Fruit fly (Drosophila melanogaster) whole organism, embryonic: Measurements from ENCODE around the gene CG13113.
A peak's percentile ranks its signal among the peaks of the same experiment; 100 is the strongest.

Experiments
- Ada2b ChIP-seq: fragments of 200-800 bp; sonication (Bioruptor generic); IDR thresholded peaks from 2 replicates; pipeline ENCODE4 v1.3.6; 2022; ENCODE audit warnings: missing biosample characterization, missing genetic modification characterization
- Atf-2 ChIP-seq: fragments of 200-800 bp; sonication (Bioruptor generic); optimal IDR thresholded peaks from 2 replicates; lab custom pipeline; 2016; ENCODE audit warnings: missing biosample characterization, missing genetic modification characterization
- BtbVII ChIP-seq: fragments of 200-800 bp; sonication (Bioruptor generic); optimal IDR thresholded peaks from 3 replicates; lab custom pipeline; 2017; ENCODE audit warnings: missing biosample characterization, mild to moderate bottlenecking, missing genetic modification characterization
- CG12299 ChIP-seq: fragments of 200-800 bp; sonication (Bioruptor generic); optimal IDR thresholded peaks from 2 replicates; lab custom pipeline; 2018; ENCODE audit warnings: missing biosample characterization, mild to moderate bottlenecking, missing genetic modification characterization
- CG15073 ChIP-seq: fragments of 200-800 bp; sonication (Bioruptor generic); optimal IDR thresholded peaks from 2 replicates; lab custom pipeline; 2016; ENCODE audit warnings: missing biosample characterization, missing genetic modification characterization
- CG15479 ChIP-seq: fragments of 200-800 bp; sonication (Bioruptor generic); optimal IDR thresholded peaks from 3 replicates; lab custom pipeline; 2019; ENCODE audit warnings: missing biosample characterization, mild to moderate bottlenecking, missing genetic modification characterization, moderate library complexity
- CG17568 ChIP-seq: fragments of 200-800 bp; sonication (Bioruptor generic); optimal IDR thresholded peaks from 2 replicates; lab custom pipeline; 2018; ENCODE audit warnings: missing biosample characterization, mild to moderate bottlenecking, missing genetic modification characterization, moderate library complexity
- CG17912 ChIP-seq: fragments of 200-800 bp; sonication (Bioruptor generic); optimal IDR thresholded peaks from 2 replicates; lab custom pipeline; 2018; ENCODE audit warnings: missing biosample characterization, mild to moderate bottlenecking, missing genetic modification characterization
- CG18476 ChIP-seq: fragments of 200-800 bp; sonication (Bioruptor generic); optimal IDR thresholded peaks from 2 replicates; lab custom pipeline; 2016; ENCODE audit warnings: missing biosample characterization, mild to moderate bottlenecking, missing genetic modification characterization
- CG18599 ChIP-seq: fragments of 200-800 bp; sonication (Bioruptor generic); optimal IDR thresholded peaks from 3 replicates; lab custom pipeline; 2017; ENCODE audit warnings: missing biosample characterization, missing genetic modification characterization, mild to moderate bottlenecking, moderate library complexity, missing genetic modification reagents
- CG2889 ChIP-seq: fragments of 200-800 bp; sonication (Bioruptor generic); IDR thresholded peaks from 3 replicates; pipeline ENCODE4 v1.3.6; 2022; ENCODE audit warnings: missing biosample characterization, missing genetic modification characterization
- CG30020 ChIP-seq: fragments of 200-800 bp; optimal IDR thresholded peaks from 2 replicates; lab custom pipeline; 2019; ENCODE audit warnings: missing biosample characterization, mild to moderate bottlenecking, missing genetic modification characterization, moderate library complexity
- CG32532 ChIP-seq: fragments of 200-800 bp; sonication (Bioruptor generic); IDR thresholded peaks from 2 replicates; pipeline ENCODE4 v1.3.6; 2022; ENCODE audit warnings: missing biosample characterization, missing genetic modification characterization
- CG3281 ChIP-seq: fragments of 200-800 bp; sonication (Bioruptor generic); optimal IDR thresholded peaks from 3 replicates; lab custom pipeline; 2017; ENCODE audit warnings: missing biosample characterization, mild to moderate bottlenecking, missing genetic modification characterization
- CG33557 ChIP-seq: fragments of 200-800 bp; sonication (Bioruptor generic); optimal IDR thresholded peaks from 2 replicates; lab custom pipeline; 2019; ENCODE audit warnings: missing biosample characterization, mild to moderate bottlenecking, missing genetic modification characterization, moderate library complexity
- CG6689 ChIP-seq: fragments of 200-800 bp; sonication (Bioruptor generic); IDR thresholded peaks from 2 replicates; pipeline ENCODE4 v1.3.6; 2022; ENCODE audit warnings: missing biosample characterization, missing genetic modification characterization
- Chrac-16 ChIP-seq: fragments of 200-800 bp; sonication (Bioruptor generic); optimal IDR thresholded peaks from 3 replicates; lab custom pipeline; 2016; ENCODE audit warnings: missing biosample characterization, missing genetic modification characterization
- D19A ChIP-seq: fragments of 200-800 bp; optimal IDR thresholded peaks from 3 replicates; lab custom pipeline; 2019; ENCODE audit warnings: missing biosample characterization, mild to moderate bottlenecking, missing genetic modification characterization, moderate library complexity
- Dad ChIP-seq: fragments of 200-800 bp; sonication (Bioruptor generic); optimal IDR thresholded peaks from 3 replicates; lab custom pipeline; 2016; ENCODE audit warnings: missing biosample characterization, missing genetic modification characterization
- Eip74EF ChIP-seq, 2 experiments: fragments of 200-800 bp in 1 of 2; fragments of >200 bp in 1 of 2; sonication (Bioruptor generic) in 1 of 2; optimal IDR thresholded peaks; 2 replicates each; lab custom pipeline; 2017 to 2019; ENCODE audit warnings: missing biosample characterization in 2 of 2, missing genetic modification characterization in 2 of 2, mild to moderate bottlenecking in 1 of 2, moderate library complexity in 1 of 2
- GATAe ChIP-seq: fragments of 200-800 bp; sonication (Bioruptor generic); conservative IDR thresholded peaks from 2 replicates; pipeline ENCODE4 v1.3.6; 2022; ENCODE audit warnings: missing biosample characterization, missing genetic modification characterization
- HmgZ ChIP-seq: fragments of 200-800 bp; sonication (Bioruptor generic); optimal IDR thresholded peaks from 2 replicates; lab custom pipeline; 2018; ENCODE audit warnings: missing biosample characterization, mild to moderate bottlenecking, missing genetic modification characterization
- Hmr ChIP-seq: fragments of 200-800 bp; sonication (Bioruptor generic); optimal IDR thresholded peaks from 3 replicates; lab custom pipeline; 2017; ENCODE audit warnings: mild to moderate bottlenecking, missing biosample characterization, missing genetic modification reagents, missing genetic modification characterization
- Hr39 ChIP-seq: fragments of >200 bp; optimal IDR thresholded peaks from 2 replicates; lab custom pipeline; 2017
- Hsf ChIP-seq: fragments of 200-800 bp; sonication (Bioruptor generic); optimal IDR thresholded peaks from 3 replicates; lab custom pipeline; 2016; ENCODE audit warnings: missing biosample characterization, missing genetic modification characterization
- NC2α ChIP-seq: fragments of 200-800 bp; sonication (Bioruptor generic); optimal IDR thresholded peaks from 2 replicates; lab custom pipeline; 2016; ENCODE audit warnings: missing biosample characterization, missing genetic modification characterization
- Opbp ChIP-seq: fragments of 200-800 bp; sonication (Bioruptor generic); IDR thresholded peaks from 3 replicates; pipeline ENCODE4 v1.3.6; 2022; ENCODE audit warnings: missing biosample characterization, missing genetic modification characterization; ENCODE audit not compliant: partially characterized antibody
- Poxn ChIP-seq: fragments of 200-800 bp; sonication (Bioruptor generic); IDR thresholded peaks from 2 replicates; pipeline ENCODE4 v1.3.6; 2022; ENCODE audit warnings: missing biosample characterization, missing genetic modification characterization
- Scr ChIP-seq: fragments of 200-800 bp; sonication (Bioruptor generic); IDR thresholded peaks from 2 replicates; pipeline ENCODE4 v1.3.6; 2022; ENCODE audit warnings: missing biosample characterization, missing genetic modification characterization; ENCODE audit not compliant: partially characterized antibody
- Vsx1 ChIP-seq: fragments of 200-800 bp; sonication (Bioruptor generic); optimal IDR thresholded peaks from 2 replicates; lab custom pipeline; 2017; ENCODE audit warnings: missing biosample characterization, mild to moderate bottlenecking, missing genetic modification characterization, missing genetic modification reagents
- ac ChIP-seq: fragments of 200-800 bp; sonication (Bioruptor generic); optimal IDR thresholded peaks from 3 replicates; lab custom pipeline; 2017; ENCODE audit warnings: missing biosample characterization, mild to moderate bottlenecking, missing genetic modification characterization
- cas ChIP-seq: fragments of 200-800 bp; sonication (Bioruptor generic); IDR thresholded peaks from 2 replicates; pipeline ENCODE4 v1.3.6; 2022; ENCODE audit warnings: missing biosample characterization, missing genetic modification characterization
- cato ChIP-seq: fragments of 200-800 bp; sonication (Bioruptor generic); optimal IDR thresholded peaks from 2 replicates; lab custom pipeline; 2016; ENCODE audit warnings: missing biosample characterization, missing genetic modification characterization, borderline replicate concordance
- dati ChIP-seq: fragments of 200-800 bp; sonication (Bioruptor generic); IDR thresholded peaks from 2 replicates; pipeline ENCODE4 v1.3.6; 2022; ENCODE audit warnings: missing biosample characterization, missing genetic modification characterization
- disco-r ChIP-seq: fragments of 200-800 bp; sonication (Bioruptor generic); optimal IDR thresholded peaks from 2 replicates; lab custom pipeline; 2016; ENCODE audit warnings: missing biosample characterization, missing genetic modification characterization
- dm ChIP-seq: fragments of 200-800 bp; sonication (Bioruptor generic); optimal IDR thresholded peaks from 3 replicates; lab custom pipeline; 2016; ENCODE audit warnings: missing biosample characterization, missing genetic modification characterization
- ewg ChIP-seq: fragments of 200-800 bp; sonication (Bioruptor generic); optimal IDR thresholded peaks from 3 replicates; lab custom pipeline; 2017; ENCODE audit warnings: mild to moderate bottlenecking, missing biosample characterization, missing genetic modification reagents, missing genetic modification characterization
- fu2 ChIP-seq: fragments of 200-800 bp; sonication (Bioruptor generic); optimal IDR thresholded peaks from 2 replicates; lab custom pipeline; 2016; ENCODE audit warnings: missing biosample characterization, missing genetic modification characterization
- knrl ChIP-seq: fragments of 200-800 bp; sonication (Bioruptor generic); IDR thresholded peaks from 3 replicates; pipeline ENCODE4 v1.3.6; 2022; ENCODE audit warnings: missing biosample characterization, missing genetic modification characterization; ENCODE audit not compliant: partially characterized antibody
- mirr ChIP-seq: fragments of 200-800 bp; sonication (Bioruptor generic); optimal IDR thresholded peaks from 3 replicates; lab custom pipeline; 2018; ENCODE audit warnings: missing biosample characterization, mild to moderate bottlenecking, missing genetic modification characterization
- oc ChIP-seq: fragments of 200-800 bp; sonication (Bioruptor generic); optimal IDR thresholded peaks from 2 replicates; lab custom pipeline; 2018; ENCODE audit warnings: missing biosample characterization, mild to moderate bottlenecking, missing genetic modification characterization, moderate library complexity
- pan ChIP-seq, 4 experiments: fragments of >200 bp in 3 of 4; fragments of 200-800 bp in 1 of 4; sonication (Bioruptor generic) in 1 of 4; optimal IDR thresholded peaks in 3 of 4; IDR thresholded peaks in 1 of 4; 2 replicates each; pipeline versions ENCODE4 v1.3.6 to Lab custom; 2017 to 2022; ENCODE audit warnings: missing biosample characterization in 2 of 4, missing genetic modification characterization in 2 of 4, mixed read lengths in 1 of 4
- pita ChIP-seq: fragments of 200-800 bp; sonication (Bioruptor generic); optimal IDR thresholded peaks from 2 replicates; lab custom pipeline; 2017; ENCODE audit warnings: missing biosample characterization, mild to moderate bottlenecking, missing genetic modification characterization
- pum ChIP-seq: fragments of 200-800 bp; sonication (Bioruptor generic); optimal IDR thresholded peaks from 2 replicates; lab custom pipeline; 2016; ENCODE audit warnings: missing biosample characterization, missing genetic modification characterization
- pzg ChIP-seq: fragments of 200-800 bp; sonication (Bioruptor generic); optimal IDR thresholded peaks from 3 replicates; lab custom pipeline; 2018; ENCODE audit warnings: missing biosample characterization, mild to moderate bottlenecking, missing genetic modification characterization, moderate library complexity
- scrt ChIP-seq: fragments of 200-800 bp; sonication (Bioruptor generic); optimal IDR thresholded peaks from 2 replicates; lab custom pipeline; 2018; ENCODE audit warnings: missing biosample characterization, mild to moderate bottlenecking, missing genetic modification characterization, moderate library complexity
- sr ChIP-seq: fragments of 200-800 bp; sonication (Bioruptor generic); IDR thresholded peaks from 3 replicates; pipeline ENCODE4 v1.3.6; 2022; ENCODE audit warnings: missing biosample characterization, missing genetic modification characterization

The CG13113 gene

DNA sequence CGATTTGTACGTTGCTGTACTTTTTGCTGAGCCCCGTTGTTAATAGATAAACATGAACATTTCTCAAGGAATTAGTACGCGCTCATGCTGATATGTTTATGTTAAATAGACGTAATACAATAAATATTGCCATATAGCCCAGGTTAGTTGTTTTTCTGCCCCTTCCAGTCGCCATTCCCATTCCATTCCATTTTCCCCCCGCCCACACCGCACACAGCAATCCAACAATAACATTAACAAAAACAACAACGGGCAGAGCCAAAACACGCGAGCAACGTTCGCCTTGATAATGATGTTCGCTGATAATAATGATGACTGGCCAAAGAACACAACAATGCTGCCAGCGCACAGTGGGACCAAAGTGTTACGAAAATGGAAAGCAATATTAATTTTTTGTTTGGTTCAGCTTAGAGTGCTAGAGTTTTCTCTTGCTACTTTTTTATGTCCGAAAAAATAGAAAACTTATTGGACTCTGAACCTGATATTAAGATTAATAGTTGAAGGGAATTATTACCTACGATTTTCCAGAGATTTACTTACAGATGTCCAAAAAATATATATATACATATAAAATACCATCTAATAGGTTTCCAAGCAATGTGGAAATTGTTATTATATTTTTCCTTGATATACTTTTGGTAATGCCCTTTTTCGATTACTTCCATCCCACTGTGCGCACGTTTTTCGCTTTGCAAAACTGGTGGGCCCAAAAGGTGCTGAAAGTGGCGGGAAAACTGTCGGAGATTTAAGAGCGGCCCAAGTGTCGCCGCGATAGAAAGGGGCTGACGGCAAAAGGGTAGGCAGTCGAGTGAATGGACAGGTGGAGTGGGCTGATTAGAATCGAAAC lies 25.8 kb downstream of the CG13113 start (continued):
- TF ChIP-seq CG17568 (GFP tag; lab: Kevin White, UChicago) (peak; percentile 92), CG15479 (GFP tag; lab: Kevin White, UChicago) (peak; percentile 91), pan (optimal IDR thresholded peaks at IDR 0.05; lab: Kevin White, UChicago) (no peak), pan (GFP tag; optimal IDR thresholded peaks at IDR 0.05 in 1 of 2, IDR thresholded peaks at IDR 0.05 in 1 of 2) (peak in 1 of 2 experiments; percentile 93), CG2889 (GFP tag; lab: Robert Waterston, UW) (peak; percentile 73), NC2α (peak; percentile 50), cato (GFP tag; lab: Kevin White, UChicago) (peak; percentile 86), cas (peak; percentile 88), Hmr (GFP tag; lab: Kevin White, UChicago) (peak; percentile 98), Vsx1 (GFP tag; lab: Kevin White, UChicago) (peak; percentile 93), CG6689 (GFP tag; lab: Robert Waterston, UW) (peak; percentile 95), Ada2b (GFP tag; lab: Robert Waterston, UW) (peak; percentile 87), CG12299 (tag; lab: Kevin White, UChicago) (peak; percentile 95), CG18476 (GFP tag; lab: Kevin White, UChicago) (peak; percentile 97), pum (peak; percentile 56), CG17912 (GFP tag; lab: Kevin White, UChicago) (peak; percentile 58), pita (GFP tag; lab: Kevin White, UChicago) (no peak), knrl (GFP tag; lab: Robert Waterston, UW) (0 out of 3 replicates have a peak, but pooled peaks have one; percentile 46), dm (GFP tag; lab: Kevin White, UChicago) (peak; percentile 79), CG3281 (GFP tag; lab: Kevin White, UChicago) (peak; percentile 98), oc (tag; lab: Kevin White, UChicago) (peak; percentile 88), Dad (GFP tag; lab: Kevin White, UChicago) (peak; percentile 80), CG33557 (GFP tag; lab: Kevin White, UChicago) (peak; percentile 88), CG15073 (GFP tag; lab: Kevin White, UChicago) (peak; percentile 62), Poxn (peak; percentile 78), Chrac-16 (GFP tag; lab: Kevin White, UChicago) (peak; percentile 95), pzg (no peak), disco-r (GFP tag; lab: Kevin White, UChicago) (peak; percentile 78), HmgZ (peak; percentile 91), scrt (peak; percentile 92), D19A (tag; lab: Kevin White, UChicago) (peak; percentile 94), CG30020 (tag; lab: Kevin White, UChicago) (peak; percentile 80), CG18599 (GFP tag; lab: Kevin White, UChicago) (peak; percentile 98), Eip74EF (GFP tag; optimal IDR thresholded peaks at IDR 0.05; lab: Kevin White, UChicago) (peak in 1 of 2 experiments; percentile 95), Hsf (GFP tag; lab: Kevin White, UChicago) (peak; percentile 90), CG32532 (GFP tag; lab: Robert Waterston, UW) (peak; percentile 94), Atf-2 (GFP tag; lab: Kevin White, UChicago) (peak; percentile 68), GATAe (GFP tag; lab: Robert Waterston, UW) (peak; percentile 48; the same call in 1 of the 2 replicates), ewg (peak; percentile 91), mirr (peak; percentile 64), fu2 (peak; percentile 64), Scr (peak; percentile 48), Hr39 (no peak), ac (GFP tag; lab: Kevin White, UChicago) (peak; percentile 87), dati (GFP tag; lab: Robert Waterston, UW) (peak; percentile 67; the same call in 1 of the 2 replicates), sr (GFP tag; lab: Robert Waterston, UW) (peak; percentile 18; the same call in 1 of the 3 replicates), Opbp (GFP tag; lab: Robert Waterston, UW) (no peak), BtbVII (peak; percentile 98)
